Fruit fly (Drosophila melanogaster) Kc167 (cell line): Measurements from ENCODE around the gene CG34325.

ENCODE experiments used
- Myc ChIP-seq: fragments of >200 bp; optimal IDR thresholded peaks from 2 replicates; lab custom pipeline; 2017; ENCODE audit warnings: missing external identifiers
- Sin3A ChIP-seq: fragments of >200 bp; optimal IDR thresholded peaks from 2 replicates; lab custom pipeline; 2018; ENCODE audit warnings: missing external identifiers
- h ChIP-seq: fragments of >200 bp; optimal IDR thresholded peaks from 3 replicates; lab custom pipeline; 2018; ENCODE audit warnings: missing external identifiers
- insv ChIP-seq: fragments of >200 bp; optimal IDR thresholded peaks from 3 replicates; lab custom pipeline; 2018; ENCODE audit warnings: missing external identifiers
- psq ChIP-seq: fragments of >200 bp; optimal IDR thresholded peaks from 2 replicates; lab custom pipeline; 2017; ENCODE audit warnings: missing external identifiers
- ttk ChIP-seq: sonication (Bioruptor generic); optimal IDR thresholded peaks from 2 replicates; lab custom pipeline; 2017; ENCODE audit warnings: missing external identifiers

The CG34325 gene

dm6 chrX:16695658-16696181, 25.5 kb downstream of the CG34325 start, which contains the start of gene CG4678:
Gene CG4678 (plus strand): TSS chrX:16696131.
- TF ChIP-seq ttk (lab: Kevin White, UChicago): no peak
- no peak for TF ChIP-seq psq (lab: Kevin White, UChicago)
- TF ChIP-seq Myc (lab: Kevin White, UChicago): no peak
- no peak for TF ChIP-seq Sin3A (lab: Kevin White, UChicago)

- TF ChIP-seq Myc (lab: Kevin White, UChicago) (no peak), psq (lab: Kevin White, UChicago) (no peak), h (lab: Kevin White, UChicago) (no peak), Sin3A (lab: Kevin White, UChicago) (no peak), insv (no peak), ttk (lab: Kevin White, UChicago) (no peak)
Observed at dm6 chrX:16694959-16695358, 26.3 kb downstream of the CG34325 start, which contains the start of gene Septin4. Gene Septin4 (minus strand): TSS chrX:16695173.

dm6 chrX:16694477-16694876, 26.7 kb downstream of the CG34325 start:
- no peak for TF ChIP-seq psq (lab: Kevin White, UChicago)
- no peak for TF ChIP-seq Myc (lab: Kevin White, UChicago)
- no peak for TF ChIP-seq h (lab: Kevin White, UChicago)
- no peak for TF ChIP-seq insv
- no peak for TF ChIP-seq ttk (lab: Kevin White, UChicago)
- TF ChIP-seq Sin3A (lab: Kevin White, UChicago): no peak

dm6 chrX:16693805-16694387, 27.3 kb downstream of the CG34325 start:
- TF ChIP-seq Sin3A (lab: Kevin White, UChicago): no peak
- no peak for TF ChIP-seq Myc (lab: Kevin White, UChicago)
- no peak for TF ChIP-seq ttk (lab: Kevin White, UChicago)
- TF ChIP-seq insv: no peak
- no peak for TF ChIP-seq h (lab: Kevin White, UChicago)
- TF ChIP-seq psq (lab: Kevin White, UChicago): no peak

- TF ChIP-seq insv (no peak), Sin3A (lab: Kevin White, UChicago) (no peak), Myc (lab: Kevin White, UChicago) (no peak), psq (lab: Kevin White, UChicago) (no peak), ttk (lab: Kevin White, UChicago) (no peak), h (lab: Kevin White, UChicago) (no peak)
Observed at dm6 chrX:16692325-16692724, 28.9 kb downstream of the CG34325 start.

dm6 chrX:16691440-16691839, 29.8 kb downstream of the CG34325 start:
- TF ChIP-seq Sin3A (lab: Kevin White, UChicago) (no peak), insv (no peak), h (lab: Kevin White, UChicago) (no peak), ttk (lab: Kevin White, UChicago) (no peak), Myc (lab: Kevin White, UChicago) (no peak), psq (lab: Kevin White, UChicago) (no peak)

- TF ChIP-seq ttk (lab: Kevin White, UChicago) (no peak), insv (no peak), h (lab: Kevin White, UChicago) (no peak), Sin3A (lab: Kevin White, UChicago) (no peak), Myc (lab: Kevin White, UChicago) (no peak), psq (lab: Kevin White, UChicago) (no peak)
Observed at dm6 chrX:16690499-16690898, 30.7 kb downstream of the CG34325 start.

- TF ChIP-seq insv (no peak), ttk (lab: Kevin White, UChicago) (no peak), psq (lab: Kevin White, UChicago) (no peak), Myc (lab: Kevin White, UChicago) (no peak), Sin3A (lab: Kevin White, UChicago) (no peak), h (lab: Kevin White, UChicago) (no peak)
Observed at dm6 chrX:16689966-16690365, 31.2 kb downstream of the CG34325 start.

- TF ChIP-seq insv (no peak), psq (lab: Kevin White, UChicago) (no peak), h (lab: Kevin White, UChicago) (no peak), ttk (lab: Kevin White, UChicago) (no peak), Myc (lab: Kevin White, UChicago) (no peak), Sin3A (lab: Kevin White, UChicago) (no peak)
Observed at dm6 chrX:16689339-16689738, 31.9 kb downstream of the CG34325 start.

- TF ChIP-seq Sin3A (lab: Kevin White, UChicago) (no peak), ttk (lab: Kevin White, UChicago) (no peak), h (lab: Kevin White, UChicago) (no peak), psq (lab: Kevin White, UChicago) (no peak), insv (no peak), Myc (lab: Kevin White, UChicago) (no peak)
Observed at dm6 chrX:16688106-16688459, 33.1 kb downstream of the CG34325 start.

- TF ChIP-seq psq (lab: Kevin White, UChicago) (no peak), h (lab: Kevin White, UChicago) (no peak), Sin3A (lab: Kevin White, UChicago) (no peak), insv (no peak), Myc (lab: Kevin White, UChicago) (no peak), ttk (lab: Kevin White, UChicago) (no peak)
Observed at dm6 chrX:16687400-16688105, 33.7 kb downstream of the CG34325 start.
